Fruit fly (Drosophila melanogaster) whole organism, wandering third instar larva: ENCODE measurements around the gene cbt.

Experiments
- Abd-B ChIP-seq: fragments of >200 bp; optimal IDR thresholded peaks from 2 replicates; lab custom pipeline; 2017; ENCODE audit warnings: missing biosample characterization, missing genetic modification characterization
- Hnf4 ChIP-seq: fragments of 200-800 bp; sonication (Bioruptor generic); optimal IDR thresholded peaks from 2 replicates; lab custom pipeline; 2016; ENCODE audit warnings: missing biosample characterization, mild to moderate bottlenecking, missing genetic modification characterization
- Hr78 ChIP-seq: fragments of >200 bp; optimal IDR thresholded peaks from 2 replicates; lab custom pipeline; 2017; ENCODE audit warnings: missing biosample characterization, missing genetic modification characterization
- Rel ChIP-seq, 2 experiments: fragments of 200-800 bp; sonication (Bioruptor generic) in 1 of 2; optimal IDR thresholded peaks; 2 replicates in 1 of 2; 3 replicates in 1 of 2; lab custom pipeline; 2016 to 2019; ENCODE audit warnings: mild to moderate bottlenecking in 2 of 2, missing biosample characterization in 2 of 2, missing genetic modification characterization in 2 of 2, moderate library complexity in 1 of 2
- Sp1 ChIP-seq: fragments of 200-800 bp; sonication (Bioruptor generic); optimal IDR thresholded peaks from 3 replicates; lab custom pipeline; 2019; ENCODE audit warnings: missing biosample characterization, mild to moderate bottlenecking, missing genetic modification characterization, moderate library complexity
- dmrt93B ChIP-seq: fragments of 200-800 bp; sonication (Bioruptor generic); optimal IDR thresholded peaks from 2 replicates; lab custom pipeline; 2018; ENCODE audit warnings: missing biosample characterization, mild to moderate bottlenecking, missing genetic modification characterization
- ey ChIP-seq: fragments of 200-800 bp; sonication (Bioruptor generic); optimal IDR thresholded peaks from 2 replicates; lab custom pipeline; 2016; ENCODE audit warnings: missing biosample characterization, missing genetic modification characterization
- psq ChIP-seq: fragments of 200-800 bp; sonication (Bioruptor generic); optimal IDR thresholded peaks from 3 replicates; lab custom pipeline; 2017; ENCODE audit warnings: missing biosample characterization, mild to moderate bottlenecking, missing genetic modification characterization, moderate library complexity
- usp ChIP-seq: fragments of >200 bp; optimal IDR thresholded peaks from 2 replicates; lab custom pipeline; 2017; ENCODE audit warnings: missing biosample characterization, missing genetic modification characterization

DNA sequence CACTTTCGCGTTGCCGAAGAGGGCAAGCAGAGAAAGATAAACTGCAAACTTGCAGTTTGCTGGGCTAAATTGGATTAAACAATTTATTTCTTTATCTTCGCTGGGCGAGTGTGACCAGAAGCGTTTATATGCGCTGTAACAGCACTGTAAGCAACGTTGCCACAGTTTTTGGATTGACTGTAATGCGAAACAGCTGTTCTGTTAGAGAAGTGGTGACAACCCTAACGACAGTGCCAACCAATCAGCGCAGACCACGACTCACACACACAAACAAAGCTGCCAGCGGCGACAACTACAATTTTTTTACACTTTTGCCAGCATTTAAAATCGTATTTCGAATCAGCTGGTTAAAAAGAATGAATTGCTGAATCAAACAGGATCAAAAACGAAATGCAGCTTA is 26.6 kb downstream of the cbt start, which contains the start of the genes crq and shv:
- TF ChIP-seq ey (GFP tag; lab: Kevin White, UChicago) (no peak), Abd-B (no peak), psq (GFP tag; lab: Kevin White, UChicago) (no peak), Hnf4 (GFP tag; lab: Kevin White, UChicago) (no peak), usp (GFP tag; lab: Kevin White, UChicago) (no peak), Rel (GFP tag; optimal IDR thresholded peaks at IDR 0.05; lab: Kevin White, UChicago) (no peak), Rel (tag; optimal IDR thresholded peaks at IDR 0.05; lab: Kevin White, UChicago) (peak; percentile 72), Hr78 (GFP tag; lab: Kevin White, UChicago) (no peak), dmrt93B (GFP tag; lab: Kevin White, UChicago) (no peak), Sp1 (GFP tag; lab: Kevin White, UChicago) (peak; percentile 30)
